Worm (Caenorhabditis elegans): ENCODE measurements around the gene lgc-33.
A peak's percentile ranks its signal among the peaks of the same experiment; 100 is the strongest.

lgc-33 gene

DNA sequence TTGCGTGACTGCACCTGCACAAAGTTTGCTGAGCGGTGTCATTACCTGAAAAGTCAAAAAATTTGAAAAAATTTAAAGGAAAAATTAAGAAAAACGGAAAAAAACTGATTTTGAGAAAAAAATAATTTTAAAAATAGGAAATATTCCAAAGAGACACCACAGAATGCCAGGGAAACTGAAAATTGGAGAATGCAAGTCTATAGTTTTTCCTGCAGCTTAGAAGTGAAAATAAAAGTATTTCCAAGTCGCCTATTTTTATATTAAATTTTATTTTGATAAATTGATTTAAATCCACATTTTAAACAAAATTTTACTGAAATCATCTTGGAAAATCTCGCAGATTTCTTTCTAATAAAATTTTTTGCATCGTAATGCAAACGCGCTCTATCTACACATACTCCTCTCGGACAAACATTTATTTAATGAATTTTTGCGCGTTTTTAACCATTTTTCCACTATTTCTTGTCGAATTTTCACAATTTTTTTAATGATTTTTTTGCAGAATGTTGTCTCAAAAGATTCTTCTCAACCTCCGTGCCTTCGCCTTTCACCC is 48.7 kb upstream of the lgc-33 start, which contains the start of the genes F56B3.11 and ech-5 (continued):
- TF ChIP-seq ceh-63 (GFP tag; optimal IDR thresholded peaks at IDR 0.05) (no peak), elt-2 (tag; optimal IDR thresholded peaks at IDR 0.05) (peak; percentile 68), skn-1 (tag; optimal IDR thresholded peaks at IDR 0.05) (peak; percentile 36), dpl-1 (GFP tag; optimal IDR thresholded peaks at IDR 0.05) (peak; percentile 58 to 77 (median 68)), ztf-4 (tag; optimal IDR thresholded peaks at IDR 0.05) (no peak), aha-1 (tag; optimal IDR thresholded peaks at IDR 0.05) (no peak), C16A3.4 (tag; optimal IDR thresholded peaks at IDR 0.05) (peak; percentile 77), pax-3 (tag; optimal IDR thresholded peaks at IDR 0.05) (peak; percentile 96), hlh-4 (tag; optimal IDR thresholded peaks at IDR 0.05) (peak; percentile 73), lin-13 (GFP tag; optimal IDR thresholded peaks at IDR 0.05) (peak; percentile 47), egl-13 (tag; optimal IDR thresholded peaks at IDR 0.05) (peak; percentile 87), unc-62 (GFP tag; optimal IDR thresholded peaks at IDR 0.05) (no peak), lin-35 (GFP tag; optimal IDR thresholded peaks at IDR 0.05) (peak; percentile 64 to 77), lir-3 (tag; optimal IDR thresholded peaks at IDR 0.05; ENCODE audit: poor library complexity) (no peak), hlh-17 (GFP tag; optimal IDR thresholded peaks at IDR 0.05; ENCODE audit: borderline replicate concordance) (no peak), pag-3 (tag; optimal IDR thresholded peaks at IDR 0.05; ENCODE audit: borderline replicate concordance, insufficient read depth) (no peak), ces-1 (GFP tag; optimal IDR thresholded peaks at IDR 0.05) (no peak), lsy-2 (tag; optimal IDR thresholded peaks at IDR 0.05) (peak; percentile 82 to 84), ama-1 (optimal IDR thresholded peaks at IDR 0.05) (no peak), zip-4 (GFP tag; optimal IDR thresholded peaks at IDR 0.05) (peak; percentile 19), rnt-1 (tag; optimal IDR thresholded peaks at IDR 0.05) (no peak), hpl-2 (GFP tag; optimal IDR thresholded peaks at IDR 0.05) (no peak), nhr-77 (tag; optimal IDR thresholded peaks at IDR 0.05) (peak; percentile 44), fkh-4 (tag; optimal IDR thresholded peaks at IDR 0.05; ENCODE audit: borderline replicate concordance) (peak; percentile 81), nhr-28 (tag; optimal IDR thresholded peaks at IDR 0.05) (no peak), Y116A8C.19 (tag; optimal IDR thresholded peaks at IDR 0.05; ENCODE audit: borderline replicate concordance) (peak; percentile 65), mab-9 (GFP tag; IDR thresholded peaks at IDR 0.05) (peak; percentile 71), nhr-20 (tag; optimal IDR thresholded peaks at IDR 0.05) (peak; percentile 87), vab-15 (tag; optimal IDR thresholded peaks at IDR 0.05) (peak; percentile 70), nhr-12 (tag; optimal IDR thresholded peaks at IDR 0.05) (no peak), nhr-19 (GFP tag; conservative IDR thresholded peaks at IDR 0.05) (peak; percentile 71), ceh-90 (tag; optimal IDR thresholded peaks at IDR 0.05) (peak; percentile 80), fkh-8 (tag; optimal IDR thresholded peaks at IDR 0.05) (peak; percentile 95), unc-30 (tag; optimal IDR thresholded peaks at IDR 0.05) (no peak), nhr-85 (tag) (peak; percentile 95), fos-1 (tag; optimal IDR thresholded peaks at IDR 0.05) (peak; percentile 32), unc-86 (tag; optimal IDR thresholded peaks at IDR 0.05) (peak; percentile 79), nhr-11 (tag; optimal IDR thresholded peaks at IDR 0.05) (no peak), swsn-7 (tag; optimal IDR thresholded peaks at IDR 0.05) (peak; percentile 85), ceh-82 (tag; optimal IDR thresholded peaks at IDR 0.05) (peak; percentile 5 to 58 (median 20)), tlp-1 (tag; optimal IDR thresholded peaks at IDR 0.05) (no peak)

ce11 chrIV:800518-800917 is 44.8 kb upstream of the lgc-33 start, which contains the start of gene mrpl-46:
Gene mrpl-46, plus strand, starts transcription at chrIV:800818.
- TF ChIP-seq ets-5 (GFP tag; IDR thresholded peaks at IDR 0.05) (no peak), lsy-2 (tag; optimal IDR thresholded peaks at IDR 0.05) (no peak), fkh-10 (GFP tag; optimal IDR thresholded peaks at IDR 0.05) (no peak), C16A3.4 (tag; optimal IDR thresholded peaks at IDR 0.05) (no peak), lin-35 (GFP tag; optimal IDR thresholded peaks at IDR 0.05) (no peak), ztf-4 (tag; optimal IDR thresholded peaks at IDR 0.05) (no peak), nhr-84 (tag; optimal IDR thresholded peaks at IDR 0.05) (no peak), elt-3 (tag; optimal IDR thresholded peaks at IDR 0.05) (no peak), lir-3 (tag; optimal IDR thresholded peaks at IDR 0.05; ENCODE audit: poor library complexity) (no peak), unc-130 (tag; optimal IDR thresholded peaks at IDR 0.05) (no peak), blmp-1 (tag; optimal IDR thresholded peaks at IDR 0.05) (no peak)

Data from whole organism, L1 larva.